Worm (Caenorhabditis elegans) whole organism, L4/young adult: ENCODE measurements around the gene nas-4.

ENCODE experiments used
- W03F9.2 ChIP-seq: fragments of 150-350 bp; optimal IDR thresholded peaks from 2 replicates; lab custom pipeline; 2014; ENCODE audit warnings: missing biosample characterization, missing genetic modification characterization
- dao-5 ChIP-seq: sonication (generic microtip); optimal IDR thresholded peaks from 2 replicates; lab custom pipeline; 2016; ENCODE audit warnings: missing genotype, missing genetic modification characterization, moderate library complexity, missing compliant biosample characterization
- him-1 ChIP-seq: sonication (generic microtip); optimal IDR thresholded peaks from 2 replicates; lab custom pipeline; 2016; ENCODE audit warnings: missing genotype, missing genetic modification reagents, missing genetic modification characterization, missing compliant biosample characterization

DNA sequence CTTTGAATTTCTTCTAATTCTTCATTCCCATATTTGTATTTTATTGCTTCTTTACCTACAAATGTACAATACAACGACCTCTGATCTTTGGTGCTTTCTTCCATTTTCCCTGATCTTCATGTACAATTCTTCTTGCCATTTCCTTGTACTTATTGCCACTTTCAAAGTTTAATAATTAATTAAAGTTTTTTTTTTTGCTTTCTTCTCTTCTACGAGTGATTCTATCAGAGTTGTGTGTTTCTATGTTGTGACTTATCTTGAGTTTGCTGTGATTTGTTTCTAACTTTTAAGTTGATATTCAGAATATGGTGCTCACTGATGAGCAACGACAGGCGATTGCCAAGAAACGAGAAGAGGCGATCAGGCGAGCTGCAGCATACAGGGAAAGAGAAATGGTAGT is 24.8 kb downstream of the nas-4 start, which contains the start of gene smrc-1:
- no peak for TF ChIP-seq W03F9.2 (tag; lab: Kevin White, UChicago)
- TF ChIP-seq dao-5 = no peak
- no peak for TF ChIP-seq him-1 (tag; lab: Kevin White, UChicago)
